Worm (Caenorhabditis elegans) whole organism, L4 larva: ENCODE results near the gene K04G7.1.
A peak's percentile ranks its signal among the peaks of the same experiment; 100 is the strongest.

Experiments used
- lin-1 ChIP-seq: fragments of 200-800 bp; sonication (Bioruptor generic); IDR thresholded peaks from 2 replicates; pipeline ENCODE4 v1.3.6; 2022; ENCODE audit warnings: missing genetic modification reagents, missing genetic modification characterization, missing compliant biosample characterization
- nhr-77 ChIP-seq: fragments of 150-350 bp; optimal IDR thresholded peaks from 2 replicates; lab custom pipeline; 2014; ENCODE audit warnings: missing biosample characterization, missing genetic modification characterization
- unc-39 ChIP-seq: sonication (generic microtip); optimal IDR thresholded peaks from 2 replicates; lab custom pipeline; 2017; ENCODE audit warnings: missing biosample characterization, missing genetic modification characterization

DNA sequence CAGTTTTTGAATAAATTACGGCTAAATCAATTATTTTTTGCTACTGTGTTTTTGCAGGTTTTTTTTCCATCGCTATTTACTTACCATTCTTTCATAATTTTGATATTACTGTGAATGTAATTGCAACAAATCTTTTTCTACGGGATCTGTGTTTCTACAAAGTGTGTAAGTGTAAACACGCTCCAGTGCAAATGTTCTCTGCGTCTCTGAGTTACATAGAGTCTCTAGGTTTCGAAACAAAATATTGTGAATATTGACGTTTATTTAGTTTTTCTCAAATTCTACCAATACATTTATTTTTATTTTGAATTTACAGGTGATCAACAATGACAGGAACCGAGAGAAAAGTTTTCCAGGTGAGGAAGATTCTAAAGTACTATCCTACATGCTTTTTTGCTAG is 21.5 kb downstream of the K04G7.1 start, which contains the start of gene yju-2:
- peak; percentile 32 for TF ChIP-seq nhr-77 (tag; lab: Kevin White, UChicago)
- TF ChIP-seq unc-39 (tag; lab: Kevin White, UChicago) = no peak
- TF ChIP-seq lin-1 (GFP tag; lab: Robert Waterston, UW) = no peak
